Fruit fly (Drosophila melanogaster): ENCODE measurements around the gene promL.

promL gene

dm6 chr3L:3127544-3127943, at the start of gene promL:
TSS of gene promL (minus strand) at chr3L:3127724.
- TF ChIP-seq CG8319 (GFP tag; optimal IDR thresholded peaks at IDR 0.05) (no peak), CG8632 (GFP tag; optimal IDR thresholded peaks at IDR 0.05) (peak; percentile 19), salr (GFP tag; optimal IDR thresholded peaks at IDR 0.05) (peak in 1 of 2 experiments; percentile 8), fd85E (GFP tag; optimal IDR thresholded peaks at IDR 0.05) (no peak), svp (GFP tag) (no peak), achi (GFP tag; optimal IDR thresholded peaks at IDR 0.05) (no peak), Lpt (GFP tag; optimal IDR thresholded peaks at IDR 0.05) (no peak), vri (GFP tag; optimal IDR thresholded peaks at IDR 0.05) (peak; percentile 30), Hr38 (GFP tag; optimal IDR thresholded peaks at IDR 0.05) (no peak), ss (GFP tag; optimal IDR thresholded peaks at IDR 0.05) (peak; percentile 44 to 49), CG34406 (GFP tag; optimal IDR thresholded peaks at IDR 0.05) (no peak), CG6808 (GFP tag; optimal IDR thresholded peaks at IDR 0.05) (peak; percentile 6), dsx (GFP tag; optimal IDR thresholded peaks at IDR 0.05; ENCODE audit: poor library complexity, severe bottlenecking) (peak; percentile 72), topi (GFP tag; optimal IDR thresholded peaks at IDR 0.05) (peak; percentile 55), CG9139 (GFP tag; optimal IDR thresholded peaks at IDR 0.05) (no peak), CG1621 (tag; optimal IDR thresholded peaks at IDR 0.05) (peak; percentile 88), OdsH (GFP tag; optimal IDR thresholded peaks at IDR 0.05) (no peak), Hr39 (GFP tag; optimal IDR thresholded peaks at IDR 0.05) (peak; percentile 16), Sox14 (GFP tag; optimal IDR thresholded peaks at IDR 0.05) (peak; percentile 78), CG6792 (GFP tag; optimal IDR thresholded peaks at IDR 0.05) (no peak), CG11294 (GFP tag; IDR thresholded peaks at IDR 0.05) (no peak), CG16779 (tag; optimal IDR thresholded peaks at IDR 0.05) (peak; percentile 29), CG6163 (GFP tag; IDR thresholded peaks at IDR 0.05) (peak; percentile 74), CG6276 (GFP tag; optimal IDR thresholded peaks at IDR 0.05) (no peak), Gug (GFP tag; IDR thresholded peaks at IDR 0.05) (no peak), cyc (GFP tag; optimal IDR thresholded peaks at IDR 0.05) (peak; percentile 32), CG3032 (tag; optimal IDR thresholded peaks at IDR 0.05) (peak; percentile 21), CG15336 (GFP tag; IDR thresholded peaks at IDR 0.05) (peak; percentile 20; the same call in 1 of the 2 replicates), lz (GFP tag; optimal IDR thresholded peaks at IDR 0.05) (peak; percentile 56), CG11762 (GFP tag; optimal IDR thresholded peaks at IDR 0.05; ENCODE audit: insufficient read depth) (no peak), CG3919 (GFP tag; optimal IDR thresholded peaks at IDR 0.05) (peak; percentile 38), fkh (GFP tag; optimal IDR thresholded peaks at IDR 0.05) (peak; percentile 38), esn (GFP tag; optimal IDR thresholded peaks at IDR 0.05) (peak; percentile 65), Ets21C (GFP tag; optimal IDR thresholded peaks at IDR 0.05) (peak; percentile 19), CG6854 (GFP tag; optimal IDR thresholded peaks at IDR 0.05) (peak; percentile 54), acj6 (GFP tag; optimal IDR thresholded peaks at IDR 0.05) (no peak), CG8119 (GFP tag; IDR thresholded peaks at IDR 0.05) (0 out of 3 replicates have a peak, but pooled peaks have one; percentile 13), dac (GFP tag; optimal IDR thresholded peaks at IDR 0.05) (peak; percentile 0), eg (GFP tag; IDR thresholded peaks at IDR 0.05) (peak; percentile 62; the same call in 2 of the 3 replicates), Met (GFP tag; optimal IDR thresholded peaks at IDR 0.05) (peak; percentile 54), CG10669 (GFP tag; optimal IDR thresholded peaks at IDR 0.05) (peak; percentile 6), Eip78C (GFP tag) (peak; percentile 87), Blimp-1 (GFP tag; optimal IDR thresholded peaks at IDR 0.05) (no peak), Hr4 (GFP tag; optimal IDR thresholded peaks at IDR 0.05) (no peak), Eip93F (GFP tag; optimal IDR thresholded peaks at IDR 0.05) (no peak), Eip75B (GFP tag; optimal IDR thresholded peaks at IDR 0.05) (peak; percentile 64), net (GFP tag; optimal IDR thresholded peaks at IDR 0.05) (peak; percentile 39), Sox102F (GFP tag; optimal IDR thresholded peaks at IDR 0.05) (peak; percentile 53), CG31627 (GFP tag; optimal IDR thresholded peaks at IDR 0.05) (peak; percentile 27), Ets96B (tag; optimal IDR thresholded peaks at IDR 0.05) (no peak), pdm3 (GFP tag; optimal IDR thresholded peaks at IDR 0.05) (no peak)
